Worm (Caenorhabditis elegans) whole organism, midembryonic: ENCODE data around the gene R05D3.8.
"Not testable (repeated sequence)": the region's sequence is repeated elsewhere in the genome, so short reads cannot be mapped to it uniquely, and the experiment has no call there.

ENCODE experiments used
- T22C8.4 ChIP-seq: fragments of 200-800 bp; sonication (Bioruptor generic); IDR thresholded peaks from 2 replicates; pipeline ENCODE4 v1.3.6; 2022; ENCODE audit warnings: missing genetic modification characterization, missing compliant biosample characterization
- cog-1 ChIP-seq: sonication (generic microtip); optimal IDR thresholded peaks from 2 replicates; lab custom pipeline; 2016; ENCODE audit warnings: missing genetic modification characterization, missing compliant biosample characterization
- klf-2 ChIP-seq: fragments of 200-800 bp; sonication (Bioruptor generic); conservative IDR thresholded peaks from 2 replicates; pipeline ENCODE4 v1.3.6; 2022; ENCODE audit warnings: missing genetic modification reagents, missing genetic modification characterization, missing compliant biosample characterization
- ref-1 ChIP-seq: fragments of 200-800 bp; sonication (Bioruptor generic); conservative IDR thresholded peaks from 2 replicates; pipeline ENCODE4 v1.3.6; 2022; ENCODE audit warnings: missing genetic modification reagents, missing genetic modification characterization, missing compliant biosample characterization
- ztf-23 ChIP-seq: fragments of 200-800 bp; sonication (Bioruptor generic); IDR thresholded peaks from 2 replicates; pipeline ENCODE4 v1.3.6; 2022; ENCODE audit warnings: missing genetic modification reagents, missing genetic modification characterization, missing compliant biosample characterization

ce11 chrIII:8347822-8348221 is 10.3 kb downstream of the R05D3.8 start, which contains the start of gene clc-29:
- not testable (repeated sequence) for TF ChIP-seq ztf-23 (GFP tag; lab: Robert Waterston, UW); klf-2; cog-1 (tag; lab: Kevin White, UChicago); ref-1; T22C8.4 (GFP tag; lab: Robert Waterston, UW)
